Worm (Caenorhabditis elegans) whole organism, dauer: ENCODE results near the gene nhr-197.

Experiments
- unc-62 ChIP-seq: sonication (generic microtip); optimal IDR thresholded peaks from 2 replicates; lab custom pipeline; 2017; ENCODE audit warnings: missing biosample characterization, missing genetic modification reagents, missing genetic modification characterization

Gene nhr-197

DNA sequence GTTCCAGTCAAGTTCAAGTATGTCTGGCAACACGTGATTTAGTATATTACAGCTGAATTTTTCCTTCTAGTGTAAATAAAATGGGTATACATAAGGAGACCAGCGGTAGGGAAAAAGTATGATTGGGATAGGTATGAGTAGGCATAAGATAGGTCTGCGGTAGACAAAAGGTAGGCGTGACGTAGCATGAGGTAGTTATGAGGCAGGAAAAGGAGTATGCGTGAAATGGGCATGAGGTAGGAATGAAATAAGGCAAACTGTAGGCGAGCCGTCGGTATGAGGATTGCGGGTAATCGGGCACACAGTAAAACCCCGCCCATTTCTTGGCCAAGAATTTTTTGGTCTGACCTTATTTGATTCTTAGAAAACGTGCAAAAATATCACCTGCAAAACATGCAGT, 33.7 kb downstream of the nhr-197 start:
- no peak for TF ChIP-seq unc-62 (GFP tag; lab: Kevin White, UChicago)

DNA sequence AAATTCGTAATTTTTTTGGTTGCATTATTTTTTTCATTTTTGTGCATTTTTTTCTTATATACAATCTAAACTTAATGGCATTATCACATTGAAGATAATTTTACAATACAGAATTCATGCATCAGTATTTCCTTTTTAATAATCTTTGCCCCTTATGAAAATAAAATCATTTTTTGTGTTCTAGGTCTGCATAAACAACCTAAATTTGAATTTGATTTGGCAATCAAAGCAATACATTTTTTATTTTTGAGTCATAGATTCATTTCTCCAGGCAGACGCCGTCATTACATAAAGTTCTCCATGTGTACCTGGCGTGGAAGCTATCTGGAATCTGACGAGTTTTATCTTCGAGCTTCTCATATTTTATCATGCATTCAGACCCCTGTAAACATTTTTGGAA, 34.1 kb downstream of the nhr-197 start, which contains the start of gene srh-140:
Gene srh-140, plus strand, starts transcription at position 301 of the 400 bp plus-strand sequence.
- TF ChIP-seq unc-62 (GFP tag; lab: Kevin White, UChicago), result no peak

DNA sequence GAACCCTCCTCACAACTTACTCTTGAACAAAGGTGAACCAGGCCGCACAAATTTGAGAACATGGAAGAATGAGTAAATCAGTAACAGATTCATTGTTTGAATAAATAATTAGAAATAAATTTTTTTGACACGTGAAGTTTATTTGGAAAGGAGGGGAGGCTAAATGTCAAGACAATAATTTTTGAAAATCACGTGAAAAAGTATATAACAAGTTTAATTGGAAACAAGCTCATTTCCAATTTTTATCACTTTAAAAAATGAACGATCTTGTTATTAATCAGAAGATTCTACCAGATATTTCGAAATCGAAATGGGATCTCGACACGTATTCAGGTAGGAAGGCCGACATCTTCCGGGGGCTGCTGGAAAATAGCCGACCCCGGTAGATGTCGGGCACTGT, 38.9 kb downstream of the nhr-197 start, which contains the start of the genes irld-57 and sfxn-1.3:
Gene irld-57, minus strand, starts transcription at position 101 of the 400 bp plus-strand sequence.
Gene sfxn-1.3, plus strand, starts transcription at position 232 of the 400 bp plus-strand sequence.
- TF ChIP-seq unc-62 (GFP tag; lab: Kevin White, UChicago), result no peak

DNA sequence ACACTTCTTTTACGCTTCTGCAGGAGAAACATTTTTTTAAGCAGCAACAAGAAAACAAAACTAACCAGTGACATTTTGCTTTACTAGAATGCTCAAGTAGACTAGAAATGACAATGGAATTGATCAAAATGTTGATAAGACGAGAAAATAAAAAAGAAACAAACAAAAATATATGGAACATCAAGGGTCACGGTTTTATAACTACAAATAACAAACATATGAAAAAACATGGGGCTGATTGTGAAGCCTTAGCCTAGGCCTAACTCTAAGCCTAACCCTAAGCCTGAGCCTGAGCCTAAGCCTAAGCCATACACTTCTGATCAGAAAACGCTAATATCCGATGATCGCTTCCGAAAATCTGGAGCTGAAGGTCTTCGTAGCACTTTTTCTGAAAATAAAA, 42.7 kb downstream of the nhr-197 start, which contains the start of gene Y6E2A.10:
Gene Y6E2A.10, minus strand, starts transcription at position 101 of the 400 bp plus-strand sequence.
- no peak for TF ChIP-seq unc-62 (GFP tag; lab: Kevin White, UChicago)

DNA sequence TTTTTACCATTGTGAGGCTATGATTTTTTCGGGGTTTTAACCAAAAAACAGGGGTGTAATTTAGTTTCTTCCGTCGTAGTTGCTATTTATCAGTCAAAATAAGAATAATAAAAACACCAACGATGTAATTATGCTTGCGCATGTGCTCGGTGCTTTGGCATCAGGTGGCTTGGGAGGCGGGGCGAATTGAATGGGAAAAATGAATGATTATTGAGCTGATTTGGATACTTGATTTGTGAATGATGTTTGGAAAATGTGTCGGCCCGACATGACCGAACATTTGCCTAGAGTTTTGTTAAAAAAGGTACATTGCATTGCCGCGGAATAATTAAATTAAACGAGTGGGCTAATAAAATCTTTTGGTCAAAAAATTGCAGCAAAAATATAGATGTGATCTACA, 44.4 kb downstream of the nhr-197 start, which contains the start of gene str-38:
Gene str-38, minus strand, starts transcription at position 101 of the 400 bp plus-strand sequence.
- no peak for TF ChIP-seq unc-62 (GFP tag; lab: Kevin White, UChicago)

DNA sequence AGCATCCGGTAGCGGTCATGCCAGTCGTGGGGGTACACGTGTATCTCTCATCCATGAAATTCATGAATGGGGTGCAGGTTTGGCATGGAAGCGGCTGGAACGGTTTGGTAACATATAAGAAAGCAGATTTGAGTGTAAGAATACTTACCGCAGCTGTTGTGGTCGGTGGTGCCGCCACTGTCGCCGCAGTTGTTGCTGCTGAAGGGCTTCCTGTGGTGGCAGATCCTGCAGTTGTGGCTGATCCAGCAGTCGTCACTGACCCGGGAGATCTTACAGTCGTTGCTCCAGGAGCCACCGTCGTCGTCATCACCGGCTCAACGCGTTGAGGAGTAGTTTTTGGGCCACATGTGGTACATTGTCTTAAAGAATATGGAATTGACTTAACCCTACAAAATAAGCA, 45.3 kb downstream of the nhr-197 start:
- TF ChIP-seq unc-62 (GFP tag; lab: Kevin White, UChicago), result no peak

DNA sequence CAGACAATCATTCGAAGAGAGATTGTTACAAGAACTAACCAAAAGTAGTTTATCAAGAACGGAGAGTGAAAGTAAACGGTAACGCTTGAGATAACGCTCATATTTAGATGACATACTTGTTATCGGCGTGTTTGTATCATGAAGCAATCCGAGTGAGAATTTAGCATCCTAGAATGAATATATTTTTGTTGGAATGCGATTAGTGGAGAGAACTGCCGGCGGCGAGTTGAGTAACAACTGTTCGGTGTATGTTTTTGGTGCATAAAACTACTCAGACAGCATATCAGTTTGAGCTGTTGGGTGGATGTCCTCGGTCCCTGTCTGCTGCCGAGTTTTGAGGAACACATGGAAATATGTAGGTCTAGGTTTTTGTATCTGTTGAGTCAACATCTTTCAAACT, 45.8 kb downstream of the nhr-197 start, which contains the start of gene T23D5.3:
Gene T23D5.3, minus strand, starts transcription at position 101 of the 400 bp plus-strand sequence.
- TF ChIP-seq unc-62 (GFP tag; lab: Kevin White, UChicago), result no peak

DNA sequence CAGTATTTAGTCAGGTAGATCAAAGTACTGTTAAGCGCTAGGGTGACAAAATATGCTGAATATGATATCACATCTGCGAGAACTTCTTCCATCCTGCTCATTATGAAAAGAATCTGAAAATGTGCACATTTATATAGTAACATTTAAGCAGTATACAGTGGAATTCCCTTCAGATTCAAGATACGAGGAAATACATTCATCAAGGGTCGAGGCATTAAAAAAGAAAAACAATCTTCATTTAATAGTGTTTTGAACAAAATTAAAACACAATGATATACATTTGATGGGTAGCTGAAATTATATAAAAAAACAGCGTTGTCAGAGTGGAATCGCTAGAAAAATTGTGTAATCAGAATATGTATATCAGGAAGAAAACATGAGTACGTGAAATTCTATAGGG, 48.0 kb downstream of the nhr-197 start, which contains the start of gene str-27:
Gene str-27, minus strand, starts transcription at position 101 of the 400 bp plus-strand sequence.
- TF ChIP-seq unc-62 (GFP tag; lab: Kevin White, UChicago), result no peak
